ENCODE assay signal across 1 fruit fly cellular context in genomic region chr2L:16272730-16273129, dm6.
TF ChIP-seq lines count a peak whose summit lies in the region.

No protein-coding gene starts in this region.

TF ChIP-seq in whole organism, embryonic, 481 proteins besides CTCF, POLR2A, EP300 and RAD21 (continued from another document):
- TF ChIP-seq psq (GFP tag; optimal IDR thresholded peaks at IDR 0.05; lab: Kevin White, UChicago): no peak
- no peak for TF ChIP-seq Xbp1 (GFP tag; optimal IDR thresholded peaks at IDR 0.05; lab: Kevin White, UChicago)
- TF ChIP-seq ci (GFP tag; IDR thresholded peaks at IDR 0.05; lab: Robert Waterston, UW): peak; percentile 72; the same call in 2 of the 3 replicates
- peak; percentile 61; the same call in 2 of the 4 replicates for TF ChIP-seq chinmo (GFP tag; IDR thresholded peaks at IDR 0.05; lab: Robert Waterston, UW; ENCODE audit: partially characterized antibody)
- no peak for TF ChIP-seq dati (GFP tag; IDR thresholded peaks at IDR 0.05; lab: Robert Waterston, UW)
- no peak for TF ChIP-seq aop (GFP tag; IDR thresholded peaks at IDR 0.05; lab: Robert Waterston, UW)
- TF ChIP-seq twi (tag; optimal IDR thresholded peaks at IDR 0.05; lab: Kevin White, UChicago): peak; percentile 27
- TF ChIP-seq Rx (GFP tag; IDR thresholded peaks at IDR 0.05; lab: Robert Waterston, UW): no peak
- TF ChIP-seq CG8290 (GFP tag; optimal IDR thresholded peaks at IDR 0.05; lab: Kevin White, UChicago): no peak
- TF ChIP-seq CG8290 (tag; optimal IDR thresholded peaks at IDR 0.05; lab: Kevin White, UChicago): peak in 1 of 2 experiments; percentile 49
- peak; percentile 32; the same call in 1 of the 2 replicates for TF ChIP-seq Rfx (GFP tag; IDR thresholded peaks at IDR 0.05; lab: Robert Waterston, UW)
- no peak for TF ChIP-seq fd3F (GFP tag; optimal IDR thresholded peaks at IDR 0.05; lab: Kevin White, UChicago)
- TF ChIP-seq wek (GFP tag; optimal IDR thresholded peaks at IDR 0.05; lab: Kevin White, UChicago): peak; percentile 54
- no peak for TF ChIP-seq Sry-β (GFP tag; optimal IDR thresholded peaks at IDR 0.05; lab: Kevin White, UChicago)
- TF ChIP-seq shn (GFP tag; optimal IDR thresholded peaks at IDR 0.05; lab: Kevin White, UChicago): no peak
- peak; percentile 21 for TF ChIP-seq CG6683 (GFP tag; optimal IDR thresholded peaks at IDR 0.05; lab: Kevin White, UChicago)
- TF ChIP-seq caup (GFP tag; optimal IDR thresholded peaks at IDR 0.05; lab: Kevin White, UChicago; ENCODE audit: severe bottlenecking): peak; percentile 46
- TF ChIP-seq seq (GFP tag; IDR thresholded peaks at IDR 0.05; lab: Robert Waterston, UW): no peak; the same call in 1 of the 2 replicates
- TF ChIP-seq CG11723 (GFP tag; optimal IDR thresholded peaks at IDR 0.05; lab: Kevin White, UChicago): peak; percentile 24
- TF ChIP-seq CoRest (tag; optimal IDR thresholded peaks at IDR 0.05; lab: Kevin White, UChicago): peak; percentile 8
- peak; percentile 67 for TF ChIP-seq CG15514 (GFP tag; optimal IDR thresholded peaks at IDR 0.05; lab: Kevin White, UChicago)
- 0 out of 2 replicates have a peak, but pooled peaks have one; percentile 31 for TF ChIP-seq CG17328 (GFP tag; IDR thresholded peaks at IDR 0.05; lab: Robert Waterston, UW)
- TF ChIP-seq kay (GFP tag; optimal IDR thresholded peaks at IDR 0.05; lab: Kevin White, UChicago): peak; percentile 6
- no peak for TF ChIP-seq sima (GFP tag; optimal IDR thresholded peaks at IDR 0.05; lab: Kevin White, UChicago)
- TF ChIP-seq dmrt11E (tag; optimal IDR thresholded peaks at IDR 0.05; lab: Kevin White, UChicago): peak; percentile 1
- TF ChIP-seq CG17359 (tag; optimal IDR thresholded peaks at IDR 0.05; lab: Kevin White, UChicago): peak; percentile 28
- peak; percentile 51 for TF ChIP-seq abd-A (tag; optimal IDR thresholded peaks at IDR 0.05; lab: Kevin White, UChicago)
- TF ChIP-seq grn (GFP tag; optimal IDR thresholded peaks at IDR 0.05; lab: Kevin White, UChicago): peak; percentile 23
- TF ChIP-seq mld (GFP tag; IDR thresholded peaks at IDR 0.05; lab: Robert Waterston, UW; ENCODE audit: partially characterized antibody): no peak
- TF ChIP-seq CG12769 (tag; optimal IDR thresholded peaks at IDR 0.05; lab: Kevin White, UChicago): peak; percentile 56
- TF ChIP-seq CG18599 (GFP tag; optimal IDR thresholded peaks at IDR 0.05; lab: Kevin White, UChicago): peak; percentile 75
- no peak for TF ChIP-seq CG11695 (GFP tag; IDR thresholded peaks at IDR 0.05; lab: Robert Waterston, UW)
- TF ChIP-seq crp (GFP tag; optimal IDR thresholded peaks at IDR 0.05; lab: Kevin White, UChicago): peak in 1 of 2 experiments; percentile 78
- TF ChIP-seq pfk (GFP tag; optimal IDR thresholded peaks at IDR 0.05; lab: Kevin White, UChicago): peak; percentile 71
- no peak for TF ChIP-seq ind (GFP tag; optimal IDR thresholded peaks at IDR 0.05; lab: Kevin White, UChicago)
- TF ChIP-seq CG14014 (GFP tag; IDR thresholded peaks at IDR 0.05; lab: Robert Waterston, UW): peak; percentile 46; the same call in 1 of the 2 replicates
- TF ChIP-seq CG2875 (GFP tag; optimal IDR thresholded peaks at IDR 0.05; lab: Kevin White, UChicago): peak; percentile 44
- TF ChIP-seq wdn (GFP tag; IDR thresholded peaks at IDR 0.05; lab: Robert Waterston, UW): 0 out of 2 replicates have a peak, but pooled peaks have one; percentile 7
- TF ChIP-seq bsh (GFP tag; optimal IDR thresholded peaks at IDR 0.05; lab: Kevin White, UChicago): peak in 1 of 2 experiments; percentile 34
- TF ChIP-seq HLH3B (GFP tag; IDR thresholded peaks at IDR 0.05; lab: Robert Waterston, UW): peak; percentile 11; the same call in 1 of the 2 replicates
- TF ChIP-seq CG10209 (GFP tag; optimal IDR thresholded peaks at IDR 0.05; lab: Kevin White, UChicago): peak; percentile 11
- peak; percentile 22 for TF ChIP-seq gem (tag; optimal IDR thresholded peaks at IDR 0.05; lab: Kevin White, UChicago)
- peak; percentile 64 for TF ChIP-seq CG15601 (tag; optimal IDR thresholded peaks at IDR 0.05; lab: Kevin White, UChicago)
- TF ChIP-seq CG16779 (GFP tag; IDR thresholded peaks at IDR 0.05; lab: Robert Waterston, UW): no peak
- TF ChIP-seq MTF-1 (GFP tag; optimal IDR thresholded peaks at IDR 0.05; lab: Kevin White, UChicago; ENCODE audit: borderline replicate concordance): peak; percentile 63
- no peak for TF ChIP-seq peb (GFP tag; IDR thresholded peaks at IDR 0.05; lab: Robert Waterston, UW)
- TF ChIP-seq CG34376 (GFP tag; optimal IDR thresholded peaks at IDR 0.05; lab: Kevin White, UChicago): peak; percentile 71
- TF ChIP-seq Fer1 (GFP tag; optimal IDR thresholded peaks at IDR 0.05; lab: Kevin White, UChicago): peak; percentile 67
- peak; percentile 37 for TF ChIP-seq scrt (GFP tag; optimal IDR thresholded peaks at IDR 0.05; lab: Kevin White, UChicago)
- TF ChIP-seq CG31365 (tag; optimal IDR thresholded peaks at IDR 0.05; lab: Kevin White, UChicago): peak; percentile 30
- TF ChIP-seq CG17361 (GFP tag; IDR thresholded peaks at IDR 0.05; lab: Robert Waterston, UW): no peak
- TF ChIP-seq CG6813 (GFP tag; optimal IDR thresholded peaks at IDR 0.05; lab: Kevin White, UChicago): peak; percentile 68
- TF ChIP-seq CG4360 (GFP tag; IDR thresholded peaks at IDR 0.05; lab: Robert Waterston, UW): peak; percentile 61; the same call in 1 of the 2 replicates
- no peak for TF ChIP-seq Dad (GFP tag; optimal IDR thresholded peaks at IDR 0.05; lab: Kevin White, UChicago)
- TF ChIP-seq CG34422 (GFP tag; IDR thresholded peaks at IDR 0.05; lab: Robert Waterston, UW): peak; percentile 22; the same call in 1 of the 3 replicates
- peak; percentile 64 for TF ChIP-seq odd (GFP tag; optimal IDR thresholded peaks at IDR 0.05; lab: Kevin White, UChicago)
- peak; percentile 25 for TF ChIP-seq B-H2 (GFP tag; optimal IDR thresholded peaks at IDR 0.05; lab: Kevin White, UChicago)
- peak; percentile 65; the same call in 1 of the 2 replicates for TF ChIP-seq Awh (GFP tag; IDR thresholded peaks at IDR 0.05; lab: Robert Waterston, UW)
- TF ChIP-seq chm (GFP tag; IDR thresholded peaks at IDR 0.05; lab: Robert Waterston, UW): peak; percentile 39; the same call in 1 of the 2 replicates
- no peak for TF ChIP-seq CG15011 (GFP tag; optimal IDR thresholded peaks at IDR 0.05; lab: Kevin White, UChicago)
- TF ChIP-seq fd64A (GFP tag; optimal IDR thresholded peaks at IDR 0.05; lab: Kevin White, UChicago): peak; percentile 62
- TF ChIP-seq ac (GFP tag; optimal IDR thresholded peaks at IDR 0.05; lab: Kevin White, UChicago): peak; percentile 19
- TF ChIP-seq Asciz (GFP tag; optimal IDR thresholded peaks at IDR 0.05; lab: Kevin White, UChicago): peak; percentile 69
- TF ChIP-seq HmgZ (tag; optimal IDR thresholded peaks at IDR 0.05; lab: Kevin White, UChicago): peak; percentile 16
- TF ChIP-seq CG12391 (tag; optimal IDR thresholded peaks at IDR 0.05; lab: Kevin White, UChicago): no peak
- peak; percentile 71 for TF ChIP-seq Vsx1 (GFP tag; optimal IDR thresholded peaks at IDR 0.05; lab: Kevin White, UChicago)
- TF ChIP-seq so (GFP tag; IDR thresholded peaks at IDR 0.05; lab: Robert Waterston, UW): peak; percentile 54; the same call in 2 of the 3 replicates
- peak; percentile 7 for TF ChIP-seq CG12299 (tag; optimal IDR thresholded peaks at IDR 0.05; lab: Kevin White, UChicago)
- TF ChIP-seq NK7.1 (GFP tag; optimal IDR thresholded peaks at IDR 0.05; lab: Kevin White, UChicago): no peak
- TF ChIP-seq org-1 (GFP tag; optimal IDR thresholded peaks at IDR 0.05; lab: Kevin White, UChicago): peak; percentile 20
- peak; percentile 17 for TF ChIP-seq CG17385 (GFP tag; optimal IDR thresholded peaks at IDR 0.05; lab: Kevin White, UChicago)
- peak; percentile 25; the same call in 1 of the 2 replicates for TF ChIP-seq E2f2 (GFP tag; IDR thresholded peaks at IDR 0.05; lab: Robert Waterston, UW)
- TF ChIP-seq D19A (tag; optimal IDR thresholded peaks at IDR 0.05; lab: Kevin White, UChicago): peak; percentile 1
- TF ChIP-seq sens (GFP tag; lab: Kevin White, UChicago): peak; percentile 59
